Worm (Caenorhabditis elegans) whole organism, mixed stage, embryonic: ENCODE measurements around the gene C17B7.15.

Experiments used
- blmp-1 ChIP-seq: fragments of 150-350 bp; optimal IDR thresholded peaks from 2 replicates; lab custom pipeline; 2014; ENCODE audit warnings: missing biosample characterization, missing genetic modification characterization
- ceh-39 ChIP-seq: fragments of 150-350 bp; optimal IDR thresholded peaks from 2 replicates; lab custom pipeline; 2014; ENCODE audit warnings: missing biosample characterization, missing genetic modification characterization
- ceh-83 ChIP-seq: fragments of 200-800 bp; sonication (Bioruptor generic); optimal IDR thresholded peaks from 2 replicates; lab custom pipeline; 2018; ENCODE audit warnings: mild to moderate bottlenecking, missing genetic modification characterization, missing compliant biosample characterization
- ces-1 ChIP-seq: fragments of 150-350 bp; optimal IDR thresholded peaks from 2 replicates; lab custom pipeline; 2014; ENCODE audit warnings: missing biosample characterization, missing genetic modification reagents, missing genetic modification characterization
- elt-1 ChIP-seq: sonication (generic microtip); optimal IDR thresholded peaks from 2 replicates; lab custom pipeline; 2017; ENCODE audit warnings: missing genetic modification characterization, mild to moderate bottlenecking, missing compliant biosample characterization, antibody characterized with exemption, moderate library complexity, borderline replicate concordance; ENCODE audit not compliant: insufficient read depth
- mab-5 ChIP-seq: fragments of 150-350 bp; optimal IDR thresholded peaks from 2 replicates; lab custom pipeline; 2014; ENCODE audit warnings: missing biosample characterization, missing genetic modification characterization
- mls-2 ChIP-seq: sonication (generic microtip); optimal IDR thresholded peaks from 2 replicates; lab custom pipeline; 2016; ENCODE audit warnings: mild to moderate bottlenecking, missing genetic modification characterization, moderate library complexity, missing compliant biosample characterization
- pha-4 ChIP-seq: fragments of 150-350 bp; optimal IDR thresholded peaks from 2 replicates; lab custom pipeline; 2018; ENCODE audit warnings: missing biosample characterization, missing genetic modification reagents, missing genetic modification characterization
- snpc-4 ChIP-seq: fragments of 150-350 bp; optimal IDR thresholded peaks from 2 replicates; lab custom pipeline; 2014; ENCODE audit warnings: missing biosample characterization, missing genetic modification characterization
- tbx-8 ChIP-seq: fragments of 200-800 bp; sonication (Bioruptor generic); optimal IDR thresholded peaks from 2 replicates; lab custom pipeline; 2018; ENCODE audit warnings: mild to moderate bottlenecking, missing genetic modification characterization, moderate library complexity, missing compliant biosample characterization
- ztf-11 ChIP-seq: fragments of 150-350 bp; optimal IDR thresholded peaks from 2 replicates; lab custom pipeline; 2014; ENCODE audit warnings: missing biosample characterization, missing genetic modification characterization

- no peak for TF ChIP-seq mab-5
- TF ChIP-seq elt-1 (tag; lab: Kevin White, UChicago): no peak
- TF ChIP-seq ceh-39: no peak
- TF ChIP-seq ces-1 (GFP tag; lab: Kevin White, UChicago): no peak
- TF ChIP-seq mls-2 (tag; lab: Kevin White, UChicago): no peak
- no peak for TF ChIP-seq blmp-1 (tag; lab: Kevin White, UChicago)
- no peak for TF ChIP-seq ztf-11 (tag; lab: Kevin White, UChicago)
- no peak for TF ChIP-seq snpc-4 (tag; lab: Kevin White, UChicago)
- no peak for TF ChIP-seq ceh-83 (GFP tag; lab: Kevin White, UChicago)
- TF ChIP-seq tbx-8 (GFP tag; lab: Kevin White, UChicago): no peak
- no peak for TF ChIP-seq pha-4 (tag; lab: Kevin White, UChicago)
Measured at ce11 chrV:3346434-3347019, 3.5 kb upstream of the C17B7.15 start, which contains the start of gene fbxa-65.
